Fruit fly (Drosophila melanogaster): ENCODE results near the gene CG11050.

DNA sequence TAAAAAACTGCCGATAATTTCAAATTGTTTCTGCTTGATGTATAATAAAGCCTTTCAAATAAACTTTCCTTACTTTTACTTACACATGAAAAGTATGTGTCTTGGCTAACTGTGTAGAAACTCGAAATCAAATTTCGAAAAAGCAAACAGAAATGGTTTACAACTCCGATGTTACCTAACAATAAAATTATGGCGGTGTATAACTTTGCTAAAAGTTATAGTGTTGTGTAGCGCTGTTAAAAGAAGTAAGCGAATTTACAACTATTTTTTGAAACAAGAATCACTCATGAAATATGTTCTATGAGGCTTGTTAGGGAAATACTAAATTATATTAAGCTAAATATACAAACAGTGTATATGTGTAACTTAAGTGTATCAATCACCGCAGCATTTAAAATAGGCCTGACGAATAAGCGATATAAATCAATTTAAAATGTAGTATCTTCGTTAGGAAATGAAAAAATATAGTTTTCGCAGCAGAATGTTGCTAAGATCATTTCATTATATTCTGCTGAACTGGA is 11.9 kb downstream of the CG11050 start, which contains the start of gene CG34345:
- TF ChIP-seq foxo (GFP tag; optimal IDR thresholded peaks at IDR 0.05) (no peak), Dfd (GFP tag; optimal IDR thresholded peaks at IDR 0.05) (no peak), ey (GFP tag; optimal IDR thresholded peaks at IDR 0.05) (no peak)

Data from whole organism, wandering third instar larva.